Fruit fly (Drosophila melanogaster): ENCODE measurements around the gene CG8260.

dm6 chrX:15710751-15711179 lies 45.4 kb upstream of the CG8260 start:
- no peak for TF ChIP-seq insv (optimal IDR thresholded peaks at IDR 0.05)
- TF ChIP-seq psq (optimal IDR thresholded peaks at IDR 0.05): no peak
- no peak for TF ChIP-seq Sin3A (optimal IDR thresholded peaks at IDR 0.05)
- TF ChIP-seq h (optimal IDR thresholded peaks at IDR 0.05): no peak
- TF ChIP-seq Myc (optimal IDR thresholded peaks at IDR 0.05): no peak
- TF ChIP-seq ttk (optimal IDR thresholded peaks at IDR 0.05): no peak

Measured in Kc167 (cell line).